Worm (Caenorhabditis elegans): ENCODE measurements around the gene ghi-1.

DNA sequence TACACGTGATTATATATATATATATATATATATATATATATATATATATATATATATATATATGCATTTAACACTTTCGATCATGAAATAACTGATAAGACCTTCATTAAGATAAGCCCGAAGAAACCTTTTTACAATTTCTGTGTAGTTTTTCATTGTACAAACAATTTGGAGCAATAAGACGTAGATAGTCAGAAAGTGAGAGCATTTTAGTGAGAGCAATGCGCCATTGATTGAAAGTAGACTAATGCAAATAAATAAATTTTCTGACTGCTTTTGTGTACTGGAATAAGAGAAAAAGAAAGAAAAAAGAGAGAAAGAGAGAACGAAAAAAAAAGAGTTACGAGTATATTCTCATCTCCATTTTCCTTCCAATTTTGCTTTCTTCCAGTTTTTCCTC is 41.9 kb upstream of the ghi-1 start:
- TF ChIP-seq him-1 (tag; optimal IDR thresholded peaks at IDR 0.05) (no peak), W03F9.2 (tag; optimal IDR thresholded peaks at IDR 0.05) (no peak), dao-5 (tag; optimal IDR thresholded peaks at IDR 0.05) (no peak)

Measured in whole organism, L4/young adult.